Worm (Caenorhabditis elegans) whole organism, L4 larva: ENCODE measurements around the gene F26A1.8.

ENCODE experiments used
- ZK546.5 ChIP-seq, 2 experiments: sonication (generic microtip); optimal IDR thresholded peaks; 2 replicates each; lab custom pipeline; 2017; ENCODE audit warnings: missing biosample characterization in 2 of 2, missing genetic modification characterization in 2 of 2
- ceh-44 ChIP-seq: fragments of 200-800 bp; sonication (Bioruptor generic); IDR thresholded peaks from 2 replicates; pipeline ENCODE4 v1.3.6; 2022; ENCODE audit warnings: missing genetic modification reagents, missing genetic modification characterization, missing compliant biosample characterization
- ceh-62 ChIP-seq: sonication (generic microtip); optimal IDR thresholded peaks from 2 replicates; lab custom pipeline; 2017; ENCODE audit warnings: missing biosample characterization, missing genetic modification characterization
- ceh-82 ChIP-seq: sonication (generic microtip); optimal IDR thresholded peaks from 2 replicates; lab custom pipeline; 2017; ENCODE audit warnings: missing biosample characterization, missing genetic modification characterization
- daf-12 ChIP-seq: fragments of 150-350 bp; optimal IDR thresholded peaks from 2 replicates; lab custom pipeline; 2014; ENCODE audit warnings: missing biosample characterization, missing genetic modification reagents, missing genetic modification characterization
- duxl-1 ChIP-seq: sonication (generic microtip); optimal IDR thresholded peaks from 2 replicates; lab custom pipeline; 2016; ENCODE audit warnings: mild to moderate bottlenecking, missing genetic modification characterization, moderate library complexity, missing compliant biosample characterization; ENCODE audit not compliant: poor library complexity
- dve-1 ChIP-seq: sonication (generic microtip); optimal IDR thresholded peaks from 2 replicates; lab custom pipeline; 2017; ENCODE audit warnings: antibody characterized with exemption, mild to moderate bottlenecking, missing genetic modification characterization, missing compliant biosample characterization; ENCODE audit not compliant: insufficient read depth
- egl-43 ChIP-seq: fragments of 200-800 bp; sonication (Bioruptor generic); IDR thresholded peaks from 2 replicates; pipeline ENCODE4 v1.3.6; 2022; ENCODE audit warnings: missing genetic modification reagents, missing genetic modification characterization, missing compliant biosample characterization
- hif-1 ChIP-seq, 2 experiments: sonication (generic microtip); optimal IDR thresholded peaks; 2 replicates each; lab custom pipeline; 2016 to 2017; ENCODE audit warnings: missing compliant biosample characterization in 2 of 2, missing genetic modification characterization in 2 of 2, missing genetic modification reagents in 2 of 2, missing genotype in 2 of 2, mild to moderate bottlenecking in 1 of 2
- jun-1 ChIP-seq: fragments of 150-350 bp; optimal IDR thresholded peaks from 2 replicates; lab custom pipeline; 2014; ENCODE audit warnings: missing biosample characterization, missing genetic modification reagents, missing genetic modification characterization
- lin-13 ChIP-seq: fragments of 150-350 bp; optimal IDR thresholded peaks from 2 replicates; lab custom pipeline; 2014; ENCODE audit warnings: missing biosample characterization, missing genetic modification reagents, missing genetic modification characterization
- lin-15B ChIP-seq: fragments of 150-350 bp; sonication (generic microtip); optimal IDR thresholded peaks from 3 replicates; lab custom pipeline; 2014; ENCODE audit warnings: missing biosample characterization, missing genetic modification characterization
- lin-38 ChIP-seq: fragments of 200-800 bp; sonication (Bioruptor generic); IDR thresholded peaks from 2 replicates; pipeline ENCODE4 v1.3.6; 2022; ENCODE audit warnings: missing genetic modification reagents, missing genetic modification characterization, missing compliant biosample characterization
- lsy-2 ChIP-seq, 2 experiments: fragments of 150-350 bp in 1 of 2; sonication (generic microtip) in 1 of 2; optimal IDR thresholded peaks; 2 replicates each; lab custom pipeline; 2014 to 2017; ENCODE audit warnings: missing biosample characterization in 2 of 2, missing genetic modification characterization in 2 of 2
- madf-9 ChIP-seq: fragments of 200-800 bp; sonication (Bioruptor generic); conservative IDR thresholded peaks from 2 replicates; pipeline ENCODE4 v1.3.6; 2022; ENCODE audit warnings: missing genetic modification reagents, missing genetic modification characterization, missing compliant biosample characterization
- mdt-29 ChIP-seq: fragments of 200-800 bp; sonication (Bioruptor generic); IDR thresholded peaks from 2 replicates; pipeline ENCODE4 v1.3.6; 2022; ENCODE audit warnings: missing genetic modification reagents, missing genetic modification characterization, missing compliant biosample characterization
- mep-1 ChIP-seq: fragments of 150-350 bp; sonication (generic microtip); optimal IDR thresholded peaks from 3 replicates; lab custom pipeline; 2014; ENCODE audit warnings: missing biosample characterization, missing genetic modification characterization
- mes-2 ChIP-seq: sonication (generic microtip); optimal IDR thresholded peaks from 2 replicates; lab custom pipeline; 2016; ENCODE audit warnings: missing genotype, mild to moderate bottlenecking, missing genetic modification characterization, missing compliant biosample characterization; ENCODE audit not compliant: poor library complexity, severe bottlenecking
- nhr-10 ChIP-seq: fragments of 150-350 bp; optimal IDR thresholded peaks from 2 replicates; lab custom pipeline; 2014; ENCODE audit warnings: missing biosample characterization, missing genetic modification characterization
- nhr-11 ChIP-seq: fragments of 150-350 bp; optimal IDR thresholded peaks from 2 replicates; lab custom pipeline; 2014; ENCODE audit warnings: missing biosample characterization, missing genetic modification characterization
- nhr-25 ChIP-seq: sonication (generic microtip); optimal IDR thresholded peaks from 2 replicates; lab custom pipeline; 2017; ENCODE audit warnings: missing genetic modification characterization, mild to moderate bottlenecking, missing compliant biosample characterization, antibody characterized with exemption, moderate library complexity, borderline replicate concordance; ENCODE audit not compliant: insufficient read depth
- nhr-28 ChIP-seq: fragments of 150-350 bp; optimal IDR thresholded peaks from 2 replicates; lab custom pipeline; 2014; ENCODE audit warnings: missing biosample characterization, missing genetic modification characterization
- nhr-41 ChIP-seq: fragments of 200-800 bp; sonication (Bioruptor generic); IDR thresholded peaks from 2 replicates; pipeline ENCODE4 v1.3.6; 2022; ENCODE audit warnings: missing genetic modification reagents, missing genetic modification characterization, missing compliant biosample characterization
- pha-4 ChIP-seq, 2 experiments: fragments of 150-350 bp in 1 of 2; fragments of 200-800 bp in 1 of 2; sonication (Bioruptor generic) in 1 of 2; IDR thresholded peaks in 1 of 2; optimal IDR thresholded peaks in 1 of 2; 2 replicates each; pipeline versions ENCODE4 v1.3.6 to Lab custom; 2014 to 2022; ENCODE audit warnings: missing genetic modification characterization in 2 of 2, missing genetic modification reagents in 2 of 2, missing biosample characterization in 1 of 2, missing compliant biosample characterization in 1 of 2
- saeg-2 ChIP-seq: fragments of 200-800 bp; sonication (Bioruptor generic); IDR thresholded peaks from 2 replicates; pipeline ENCODE4 v1.3.6; 2022; ENCODE audit warnings: missing genetic modification reagents, missing genetic modification characterization, missing compliant biosample characterization
- set-16 ChIP-seq: fragments of 200-800 bp; sonication (Bioruptor generic); IDR thresholded peaks from 2 replicates; pipeline ENCODE4 v1.3.6; 2022; ENCODE audit warnings: missing genetic modification reagents, missing genetic modification characterization, missing compliant biosample characterization
- skn-1 ChIP-seq: fragments of 150-350 bp; optimal IDR thresholded peaks from 2 replicates; lab custom pipeline; 2014; ENCODE audit warnings: missing biosample characterization, missing genetic modification characterization
- snpc-4 ChIP-seq: fragments of 150-350 bp; optimal IDR thresholded peaks from 2 replicates; lab custom pipeline; 2014; ENCODE audit warnings: missing biosample characterization, missing genetic modification characterization
- spr-1 ChIP-seq: sonication (generic microtip); optimal IDR thresholded peaks from 2 replicates; lab custom pipeline; 2016; ENCODE audit warnings: mild to moderate bottlenecking, missing genetic modification characterization, missing compliant biosample characterization
- unc-130 ChIP-seq: sonication (generic microtip); optimal IDR thresholded peaks from 2 replicates; lab custom pipeline; 2016; ENCODE audit warnings: missing genetic modification reagents, missing genetic modification characterization, missing compliant biosample characterization
- unc-62 ChIP-seq, 3 experiments: fragments of 150-350 bp in 1 of 3; sonication (generic microtip); optimal IDR thresholded peaks in 2 of 3; peaks in 1 of 3; 1 replicate in 1 of 3; 2 replicates in 2 of 3; lab custom pipeline; 2014 to 2017; ENCODE audit warnings: missing biosample characterization in 3 of 3, missing genetic modification characterization in 3 of 3, missing genetic modification reagents in 3 of 3, missing genotype in 1 of 3
- zip-11 ChIP-seq: fragments of 200-800 bp; sonication (Bioruptor generic); IDR thresholded peaks from 2 replicates; pipeline ENCODE4 v1.3.6; 2022; ENCODE audit warnings: missing genetic modification characterization, missing compliant biosample characterization

The F26A1.8 gene

DNA sequence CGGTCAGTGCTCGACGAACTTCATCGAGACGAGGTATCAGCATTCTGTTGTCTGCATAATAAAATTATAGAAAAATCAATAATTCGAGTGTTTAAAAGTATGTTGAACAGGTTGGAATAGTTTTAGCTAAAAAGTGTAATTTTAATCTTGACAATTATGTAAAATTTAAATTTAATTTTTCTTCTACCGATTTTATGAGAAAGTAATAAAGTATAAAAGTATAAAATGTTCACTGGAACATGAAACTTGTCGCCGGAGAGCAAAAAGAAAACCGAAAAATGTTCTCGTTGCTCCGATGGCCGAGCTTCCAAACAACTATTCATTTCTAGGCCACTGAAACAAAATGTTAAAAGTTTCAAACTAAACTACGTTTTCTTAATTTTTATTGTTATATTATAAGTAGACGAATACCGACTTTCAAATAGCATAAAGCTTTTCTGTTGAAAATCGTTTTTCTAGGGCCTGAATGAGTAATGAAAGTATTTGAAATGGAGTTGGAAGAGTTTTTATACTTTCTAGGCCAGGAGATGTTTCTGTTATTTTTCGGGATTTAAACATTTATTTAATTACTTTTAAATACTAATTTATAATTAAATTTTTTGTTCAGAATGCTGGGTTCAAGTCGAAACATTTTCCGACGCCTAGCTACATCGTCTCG, 39.8 kb upstream of the F26A1.8 start, which contains the start of the genes C35D10.10 and C35D10.5:
Gene C35D10.10 (minus strand): TSS at position 51 of the 658 bp plus-strand sequence.
Gene C35D10.5 (plus strand): TSS at position 608 of the 658 bp plus-strand sequence.
- TF ChIP-seq lsy-2 (tag; optimal IDR thresholded peaks at IDR 0.05; lab: Kevin White, UChicago) (no peak), daf-12 (tag; lab: Kevin White, UChicago) (no peak), nhr-25 (tag; lab: Kevin White, UChicago) (no peak), ZK546.5 (tag; optimal IDR thresholded peaks at IDR 0.05; lab: Kevin White, UChicago) (no peak), hif-1 (tag; optimal IDR thresholded peaks at IDR 0.05; lab: Kevin White, UChicago) (peak in 1 of 2 experiments; percentile 50), egl-43 (GFP tag; lab: Robert Waterston, UW) (no peak), zip-11 (GFP tag; lab: Robert Waterston, UW) (no peak), snpc-4 (tag; lab: Kevin White, UChicago) (no peak), pha-4 (GFP tag; IDR thresholded peaks at IDR 0.05; lab: Robert Waterston, UW) (no peak), pha-4 (tag; optimal IDR thresholded peaks at IDR 0.05; lab: Kevin White, UChicago) (no peak), ceh-44 (GFP tag; lab: Robert Waterston, UW) (no peak), mes-2 (tag; lab: Kevin White, UChicago) (peak; percentile 55), ceh-82 (tag; lab: Kevin White, UChicago) (no peak), saeg-2 (GFP tag; lab: Robert Waterston, UW) (no peak), nhr-28 (no peak), duxl-1 (no peak), lin-38 (GFP tag; lab: Robert Waterston, UW) (no peak), madf-9 (GFP tag; lab: Robert Waterston, UW) (no peak), nhr-11 (tag; lab: Kevin White, UChicago) (no peak), unc-130 (GFP tag; lab: Kevin White, UChicago) (peak; percentile 50), nhr-41 (GFP tag; lab: Robert Waterston, UW) (no peak)

DNA sequence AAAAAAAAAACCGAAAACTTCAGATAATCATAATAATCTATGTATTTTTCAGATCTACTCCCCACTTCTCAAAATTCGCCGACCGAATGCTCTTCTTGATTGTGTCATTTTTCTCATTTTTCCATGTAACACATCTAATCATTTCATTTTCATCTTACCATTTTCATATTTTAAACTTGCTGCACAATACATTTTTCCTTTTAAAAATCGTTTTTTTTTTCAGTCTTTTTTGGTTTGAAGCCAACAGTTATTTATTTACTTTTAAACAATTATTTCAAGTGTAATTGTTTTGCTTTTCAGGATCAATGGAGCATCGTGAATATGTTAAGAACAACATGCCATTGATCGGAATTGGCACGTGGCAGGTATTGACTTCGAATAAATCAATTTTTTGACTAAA, 37.0 kb upstream of the F26A1.8 start, which contains the start of gene C35D10.6:
Gene C35D10.6 (plus strand): TSS at position 301 of the 400 bp plus-strand sequence.
- TF ChIP-seq skn-1 (tag; lab: Kevin White, UChicago), result no peak
- TF ChIP-seq mdt-29 (GFP tag; lab: Robert Waterston, UW), result no peak
- no peak for TF ChIP-seq ceh-62 (tag; lab: Kevin White, UChicago)
- no peak for TF ChIP-seq set-16
- TF ChIP-seq nhr-10 (tag; lab: Kevin White, UChicago), result no peak
- no peak for TF ChIP-seq mep-1 (tag; lab: Kevin White, UChicago)
- no peak for TF ChIP-seq lin-15B (tag; lab: Kevin White, UChicago)
- no peak for TF ChIP-seq spr-1

DNA sequence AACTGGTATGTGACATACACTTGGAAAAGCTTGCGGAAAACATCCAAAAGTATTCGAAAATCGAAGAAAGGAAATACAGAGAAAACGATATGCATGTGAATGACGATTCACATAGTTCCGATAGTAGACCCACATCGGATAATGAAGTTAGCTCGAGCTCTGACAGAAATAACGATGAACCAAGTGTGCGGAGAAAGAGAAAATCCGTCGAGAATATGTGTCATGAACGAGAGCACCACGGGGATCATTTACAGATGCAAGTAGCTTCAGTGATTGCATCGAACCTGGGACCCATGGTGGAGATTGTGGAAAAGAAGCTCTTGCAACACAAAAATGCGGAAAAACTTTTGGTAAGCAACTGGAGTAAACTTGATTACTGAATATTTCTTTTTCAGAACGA, 35.0 kb upstream of the F26A1.8 start:
- peak in 1 of 2 experiments; percentile 98 for TF ChIP-seq unc-62 (GFP tag; optimal IDR thresholded peaks at IDR 0.05 in 1 of 2; lab: Kevin White, UChicago)
- TF ChIP-seq unc-62 (tag; optimal IDR thresholded peaks at IDR 0.05; lab: Kevin White, UChicago), result no peak
- no peak for TF ChIP-seq lin-13 (GFP tag; lab: Kevin White, UChicago)
- TF ChIP-seq, all 104 proteins: peak for 1

DNA sequence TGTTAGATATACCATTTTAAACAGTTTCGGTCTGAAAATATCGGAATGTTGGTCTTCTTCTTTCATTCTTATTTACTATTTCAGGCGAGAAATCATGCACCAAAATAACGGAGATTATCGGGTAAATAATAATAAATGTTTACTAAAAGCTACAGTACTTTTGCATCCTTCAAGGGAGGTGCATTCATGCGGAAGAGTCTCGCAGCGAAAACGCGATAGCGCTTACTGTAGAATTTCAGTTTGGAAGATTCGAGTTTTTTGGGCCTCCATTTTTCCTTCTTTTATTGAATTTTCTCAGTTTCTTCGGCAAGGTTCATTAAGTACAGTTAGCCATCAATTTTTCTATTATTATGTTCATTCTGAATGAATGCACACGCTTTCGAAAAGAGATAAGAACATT, 34.1 kb upstream of the F26A1.8 start, which contains the start of gene C35D10.7:
Gene C35D10.7 (plus strand): TSS at position 85 of the 400 bp plus-strand sequence.
- TF ChIP-seq lin-38 (GFP tag; lab: Robert Waterston, UW) (peak; percentile 35; the same call in 1 of the 2 replicates), jun-1 (tag; lab: Kevin White, UChicago) (no peak), dve-1 (no peak)
